Worm (Caenorhabditis elegans): Measurements from ENCODE around the gene srp-1.

The srp-1 gene

ce11 chrV:743348-743747, 9.7 kb upstream of the srp-1 start, which contains the start of gene str-134:
str-134 (plus strand) TSS chrV:743648.
- TF ChIP-seq aly-2 (tag; optimal IDR thresholded peaks at IDR 0.05), result no peak
- TF ChIP-seq mdl-1 (tag; optimal IDR thresholded peaks at IDR 0.05), result no peak
- TF ChIP-seq ceh-9 (tag; optimal IDR thresholded peaks at IDR 0.05), result no peak
- TF ChIP-seq daf-12 (tag; optimal IDR thresholded peaks at IDR 0.05), result no peak
- TF ChIP-seq ztf-11 (tag; optimal IDR thresholded peaks at IDR 0.05), result no peak
- no peak for TF ChIP-seq unc-62 (GFP tag; optimal IDR thresholded peaks at IDR 0.05)
- no peak for TF ChIP-seq sea-2 (GFP tag; optimal IDR thresholded peaks at IDR 0.05)
- TF ChIP-seq lsy-12 (tag; optimal IDR thresholded peaks at IDR 0.05), result no peak
- no peak for TF ChIP-seq ceh-16 (tag; optimal IDR thresholded peaks at IDR 0.05)
- TF ChIP-seq egl-27 (tag; optimal IDR thresholded peaks at IDR 0.05), result no peak

- TF ChIP-seq egl-5 (tag; optimal IDR thresholded peaks at IDR 0.05), result no peak
- no peak for TF ChIP-seq daf-12 (tag; optimal IDR thresholded peaks at IDR 0.05)
- no peak for TF ChIP-seq nhr-76 (tag; optimal IDR thresholded peaks at IDR 0.05)
- no peak for TF ChIP-seq nhr-11 (tag; optimal IDR thresholded peaks at IDR 0.05)
- TF ChIP-seq pha-4 (tag; optimal IDR thresholded peaks at IDR 0.05), result no peak
- TF ChIP-seq eor-1 (tag; optimal IDR thresholded peaks at IDR 0.05), result no peak
- TF ChIP-seq fos-1 (tag; optimal IDR thresholded peaks at IDR 0.05), result no peak
- TF ChIP-seq mdl-1 (tag; optimal IDR thresholded peaks at IDR 0.05), result no peak
- TF ChIP-seq nhr-67 (tag; optimal IDR thresholded peaks at IDR 0.05), result no peak
- TF ChIP-seq nhr-77 (tag; optimal IDR thresholded peaks at IDR 0.05), result no peak
- TF ChIP-seq zag-1 (tag; optimal IDR thresholded peaks at IDR 0.05), result no peak
- TF ChIP-seq nhr-25 (tag; optimal IDR thresholded peaks at IDR 0.05), result no peak
- TF ChIP-seq nhr-23 (tag; optimal IDR thresholded peaks at IDR 0.05), result no peak
- TF ChIP-seq elt-2 (tag; optimal IDR thresholded peaks at IDR 0.05), result no peak
- TF ChIP-seq ceh-9 (tag; optimal IDR thresholded peaks at IDR 0.05), result no peak
- no peak for TF ChIP-seq ZK546.5 (tag; optimal IDR thresholded peaks at IDR 0.05)
- no peak for TF ChIP-seq hmg-11 (tag; optimal IDR thresholded peaks at IDR 0.05)
- TF ChIP-seq pqm-1 (tag; optimal IDR thresholded peaks at IDR 0.05), result no peak
- no peak for TF ChIP-seq R02D3.7 (tag; optimal IDR thresholded peaks at IDR 0.05)
- no peak for TF ChIP-seq nhr-237 (tag; optimal IDR thresholded peaks at IDR 0.05)
These were observed 5.0 kb upstream of the srp-1 start, which contains the start of gene sri-4 for ce11 chrV:748044-748443. sri-4 (plus strand) TSS chrV:748344.

ce11 chrV:756169-756568, 3.1 kb downstream of the srp-1 start, which contains the start of gene str-20:
str-20 (plus strand) TSS chrV:756469.
- TF ChIP-seq fkh-10 (GFP tag; optimal IDR thresholded peaks at IDR 0.05) (no peak), fkh-2 (tag; optimal IDR thresholded peaks at IDR 0.05) (no peak), nhr-77 (tag; optimal IDR thresholded peaks at IDR 0.05) (no peak), nhr-67 (tag; optimal IDR thresholded peaks at IDR 0.05) (no peak), ceh-9 (tag; optimal IDR thresholded peaks at IDR 0.05) (no peak), lin-15B (tag; optimal IDR thresholded peaks at IDR 0.05) (no peak), mdl-1 (tag; optimal IDR thresholded peaks at IDR 0.05) (no peak), nhr-12 (tag; optimal IDR thresholded peaks at IDR 0.05) (no peak), nhr-23 (tag; optimal IDR thresholded peaks at IDR 0.05) (no peak), nhr-43 (tag; optimal IDR thresholded peaks at IDR 0.05; ENCODE audit: poor library complexity, severe bottlenecking) (no peak), ztf-11 (tag; optimal IDR thresholded peaks at IDR 0.05) (no peak), egl-5 (tag; optimal IDR thresholded peaks at IDR 0.05) (no peak), nhr-237 (tag; optimal IDR thresholded peaks at IDR 0.05) (no peak), snpc-4 (tag; optimal IDR thresholded peaks at IDR 0.05) (no peak)

- TF ChIP-seq pha-4 (tag; optimal IDR thresholded peaks at IDR 0.05) (no peak), mml-1 (tag; optimal IDR thresholded peaks at IDR 0.05) (no peak), unc-62 (GFP tag; optimal IDR thresholded peaks at IDR 0.05) (no peak), mdl-1 (tag; optimal IDR thresholded peaks at IDR 0.05) (no peak), nhr-25 (tag; optimal IDR thresholded peaks at IDR 0.05) (no peak), egl-27 (tag; optimal IDR thresholded peaks at IDR 0.05) (no peak), nhr-67 (tag; optimal IDR thresholded peaks at IDR 0.05) (no peak), eor-1 (tag; optimal IDR thresholded peaks at IDR 0.05) (no peak), nhr-11 (tag; optimal IDR thresholded peaks at IDR 0.05) (no peak), elt-1 (tag; optimal IDR thresholded peaks at IDR 0.05) (no peak), R02D3.7 (tag; optimal IDR thresholded peaks at IDR 0.05) (no peak), ztf-11 (tag; optimal IDR thresholded peaks at IDR 0.05) (no peak), fkh-2 (tag; optimal IDR thresholded peaks at IDR 0.05) (no peak), fos-1 (tag; optimal IDR thresholded peaks at IDR 0.05) (no peak), pqm-1 (tag; optimal IDR thresholded peaks at IDR 0.05) (no peak), ZK546.5 (tag; optimal IDR thresholded peaks at IDR 0.05) (no peak)
These were observed 8.2 kb downstream of the srp-1 start, which contains the start of gene C05E4.15 for ce11 chrV:761235-761634. C05E4.15 (minus strand) TSS chrV:761335.

All from whole organism, L3 larva.